Worm (Caenorhabditis elegans): Measurements from ENCODE around the gene F33G12.6.

F33G12.6 gene

ce11 chrII:5067927-5068326 is 18.2 kb downstream of the F33G12.6 start, which contains the start of gene C27A2.8:
C27A2.8 (minus strand) TSS chrII:5068043.
- TF ChIP-seq ztf-26 (tag; optimal IDR thresholded peaks at IDR 0.05) (no peak), lir-1 (GFP tag; conservative IDR thresholded peaks at IDR 0.05) (no peak), ztf-28 (GFP tag; IDR thresholded peaks at IDR 0.05) (no peak)

ce11 chrII:5069525-5069924 is 19.8 kb downstream of the F33G12.6 start, which contains the start of gene idpb-2:
idpb-2 (minus strand) TSS chrII:5069625.
- TF ChIP-seq F39B2.1 (GFP tag; IDR thresholded peaks at IDR 0.05) (no peak), pbrm-1 (GFP tag; IDR thresholded peaks at IDR 0.05) (no peak), repo-1 (tag; optimal IDR thresholded peaks at IDR 0.05) (no peak), F37B4.10 (GFP tag; IDR thresholded peaks at IDR 0.05) (no peak), lsl-1 (GFP tag; optimal IDR thresholded peaks at IDR 0.05) (no peak), athp-1 (tag; optimal IDR thresholded peaks at IDR 0.05) (no peak), ZK185.1 (tag; optimal IDR thresholded peaks at IDR 0.05; ENCODE audit: poor library complexity, severe bottlenecking) (no peak), madf-3 (GFP tag; IDR thresholded peaks at IDR 0.05) (no peak), C06A6.2 (GFP tag; conservative IDR thresholded peaks at IDR 0.05) (no peak), cebp-1 (GFP tag; IDR thresholded peaks at IDR 0.05) (no peak), cebp-1 (tag; optimal IDR thresholded peaks at IDR 0.05) (no peak), egl-18 (GFP tag; IDR thresholded peaks at IDR 0.05) (no peak), let-607 (tag; optimal IDR thresholded peaks at IDR 0.05) (no peak), rec-8 (tag; optimal IDR thresholded peaks at IDR 0.05) (no peak)

- TF ChIP-seq madf-6 (GFP tag; IDR thresholded peaks at IDR 0.05) (no peak), nhr-120 (GFP tag; IDR thresholded peaks at IDR 0.05) (no peak), dpl-1 (GFP tag; optimal IDR thresholded peaks at IDR 0.05) (no peak)
Observed at ce11 chrII:5071265-5071664, 21.6 kb downstream of the F33G12.6 start, which contains the start of gene C27A2.7. C27A2.7 (minus strand) TSS chrII:5071365.

- TF ChIP-seq F52B5.7 (tag; optimal IDR thresholded peaks at IDR 0.05), result no peak
- no peak for TF ChIP-seq C06A6.2 (GFP tag; conservative IDR thresholded peaks at IDR 0.05)
- peak; percentile 40 for TF ChIP-seq lin-54 (GFP tag; optimal IDR thresholded peaks at IDR 0.05)
- peak; percentile 49 for TF ChIP-seq nhr-80 (tag; optimal IDR thresholded peaks at IDR 0.05)
- TF ChIP-seq pbrm-1 (GFP tag; IDR thresholded peaks at IDR 0.05), result no peak
- peak; percentile 56; the same call in 1 of the 2 replicates for TF ChIP-seq cebp-1 (GFP tag; IDR thresholded peaks at IDR 0.05)
- TF ChIP-seq cebp-1 (tag; optimal IDR thresholded peaks at IDR 0.05), result peak; percentile 90
- peak; percentile 81 for TF ChIP-seq hmg-1.2 (GFP tag; IDR thresholded peaks at IDR 0.05)
- TF ChIP-seq B0019.2 (GFP tag; conservative IDR thresholded peaks at IDR 0.05), result no peak
- TF ChIP-seq snpc-4 (GFP tag; optimal IDR thresholded peaks at IDR 0.05), result no peak
- TF ChIP-seq snpc-4 (tag; optimal IDR thresholded peaks at IDR 0.05), result peak in 2 of 4 experiments; percentile 13 to 53
- no peak for TF ChIP-seq F57A8.1 (GFP tag; optimal IDR thresholded peaks at IDR 0.05)
- TF ChIP-seq snpc-1.1 (tag; optimal IDR thresholded peaks at IDR 0.05; ENCODE audit: insufficient read depth), result no peak
- TF ChIP-seq ets-4 (GFP tag; optimal IDR thresholded peaks at IDR 0.05), result no peak
- peak; percentile 11 for TF ChIP-seq attf-5 (GFP tag; optimal IDR thresholded peaks at IDR 0.05)
- peak; percentile 25 for TF ChIP-seq snpc-3.4 (tag; optimal IDR thresholded peaks at IDR 0.05)
- TF ChIP-seq aptf-3 (GFP tag; IDR thresholded peaks at IDR 0.05), result no peak
- TF ChIP-seq hmg-20 (GFP tag; IDR thresholded peaks at IDR 0.05), result no peak
- TF ChIP-seq ceh-27 (GFP tag; optimal IDR thresholded peaks at IDR 0.05), result peak; percentile 30
- peak; percentile 44 for TF ChIP-seq tbp1 (GFP tag; optimal IDR thresholded peaks at IDR 0.05)
- no peak for TF ChIP-seq pha-4 (tag; optimal IDR thresholded peaks at IDR 0.05)
- TF ChIP-seq D2030.7 (GFP tag; IDR thresholded peaks at IDR 0.05), result peak; percentile 44
- no peak for TF ChIP-seq ceh-100 (GFP tag; IDR thresholded peaks at IDR 0.05)
- no peak for TF ChIP-seq K12H6.12 (tag; optimal IDR thresholded peaks at IDR 0.05)
- no peak for TF ChIP-seq Y67H2A.10 (GFP tag; conservative IDR thresholded peaks at IDR 0.05)
- TF ChIP-seq nhr-179 (tag; optimal IDR thresholded peaks at IDR 0.05), result no peak
Observed at ce11 chrII:5081124-5081913, 31.6 kb downstream of the F33G12.6 start, which contains the start of gene dsh-2. dsh-2 (minus strand) TSS chrII:5081174.

Measured in whole organism, young adult.